Worm (Caenorhabditis elegans): Measurements from ENCODE around the gene ard-1.

DNA sequence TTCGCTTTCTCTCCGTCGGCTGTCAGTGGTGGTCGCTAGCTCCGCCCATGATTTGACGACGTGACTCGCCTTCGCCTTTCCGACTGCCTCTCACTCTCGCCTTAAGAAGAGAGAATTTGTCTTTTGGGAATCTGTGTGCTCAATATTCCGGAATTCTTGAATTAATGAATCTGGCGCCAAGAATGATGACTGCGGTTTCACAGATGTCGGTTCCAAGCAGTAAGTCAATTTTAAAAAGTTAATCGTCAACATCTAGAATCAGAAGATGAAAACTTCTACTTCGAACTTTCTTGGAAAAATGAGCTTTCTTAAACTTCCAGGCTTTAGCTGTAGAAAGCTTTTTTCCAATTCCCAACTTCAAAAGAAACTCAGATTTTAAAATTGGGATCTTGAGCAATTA is 38.6 kb downstream of the ard-1 start, which contains the start of gene nhr-67:
- TF ChIP-seq lsy-2 (tag; optimal IDR thresholded peaks at IDR 0.05): no peak
- TF ChIP-seq nhr-10 (tag; optimal IDR thresholded peaks at IDR 0.05): no peak
- TF ChIP-seq ztf-4 (tag; optimal IDR thresholded peaks at IDR 0.05): no peak
- TF ChIP-seq nhr-25 (tag; optimal IDR thresholded peaks at IDR 0.05): no peak
- no peak for TF ChIP-seq nhr-11 (tag; optimal IDR thresholded peaks at IDR 0.05)
- no peak for TF ChIP-seq unc-62 (GFP tag; optimal IDR thresholded peaks at IDR 0.05)
- TF ChIP-seq zag-1 (tag; optimal IDR thresholded peaks at IDR 0.05): no peak
- no peak for TF ChIP-seq ceh-82 (tag; optimal IDR thresholded peaks at IDR 0.05)
- TF ChIP-seq dmd-4 (tag; optimal IDR thresholded peaks at IDR 0.05): no peak
- TF ChIP-seq snpc-4 (tag; optimal IDR thresholded peaks at IDR 0.05): no peak
- no peak for TF ChIP-seq R02D3.7 (tag; optimal IDR thresholded peaks at IDR 0.05)
- no peak for TF ChIP-seq lin-13 (GFP tag; optimal IDR thresholded peaks at IDR 0.05)
- TF ChIP-seq unc-55 (GFP tag; optimal IDR thresholded peaks at IDR 0.05): no peak
- no peak for TF ChIP-seq elt-1 (tag; optimal IDR thresholded peaks at IDR 0.05)
